Worm (Caenorhabditis elegans) whole organism, midembryonic: ENCODE data around the gene clc-19.

Experiments
- flt-1 ChIP-seq: fragments of 200-800 bp; sonication (Bioruptor generic); IDR thresholded peaks from 2 replicates; pipeline ENCODE4 v1.3.6; 2022; ENCODE audit warnings: missing genetic modification characterization, missing compliant biosample characterization
- klf-2 ChIP-seq: fragments of 200-800 bp; sonication (Bioruptor generic); conservative IDR thresholded peaks from 2 replicates; pipeline ENCODE4 v1.3.6; 2022; ENCODE audit warnings: missing genetic modification reagents, missing genetic modification characterization, missing compliant biosample characterization
- med-1 ChIP-seq: sonication (generic microtip); optimal IDR thresholded peaks from 2 replicates; lab custom pipeline; 2017; ENCODE audit warnings: missing genetic modification characterization, mild to moderate bottlenecking, missing compliant biosample characterization, antibody characterized with exemption, missing genetic modification reagents; ENCODE audit not compliant: insufficient read depth
- ztf-23 ChIP-seq: fragments of 200-800 bp; sonication (Bioruptor generic); IDR thresholded peaks from 2 replicates; pipeline ENCODE4 v1.3.6; 2022; ENCODE audit warnings: missing genetic modification reagents, missing genetic modification characterization, missing compliant biosample characterization
- ztf-29 ChIP-seq: fragments of 200-800 bp; sonication (Bioruptor generic); IDR thresholded peaks from 2 replicates; pipeline ENCODE4 v1.3.6; 2022; ENCODE audit warnings: missing genetic modification reagents, missing genetic modification characterization, missing compliant biosample characterization

- TF ChIP-seq med-1 (GFP tag; lab: Kevin White, UChicago) (no peak), flt-1 (GFP tag; lab: Robert Waterston, UW) (peak; percentile 78), klf-2 (GFP tag; lab: Robert Waterston, UW) (no peak), ztf-23 (GFP tag; lab: Robert Waterston, UW) (no peak), ztf-29 (GFP tag; lab: Robert Waterston, UW) (no peak)
Observed at ce11 chrIII:833711-834442, 39.5 kb downstream of the clc-19 start.
